Worm (Caenorhabditis elegans): Measurements from ENCODE around the gene mpk-1.

ce11 chrIII:4220864-4221263, 7.0 kb downstream of the mpk-1 start:
- TF ChIP-seq scrt-1 (GFP tag; IDR thresholded peaks at IDR 0.05): no peak
- TF ChIP-seq sea-1 (GFP tag; conservative IDR thresholded peaks at IDR 0.05): no peak
- no peak for TF ChIP-seq F13C5.2 (tag; optimal IDR thresholded peaks at IDR 0.05)
- no peak for TF ChIP-seq ama-1 (optimal IDR thresholded peaks at IDR 0.05)
- no peak for TF ChIP-seq ceh-36 (tag; optimal IDR thresholded peaks at IDR 0.05)
- no peak for TF ChIP-seq tbx-37 (GFP tag; conservative IDR thresholded peaks at IDR 0.05)
- TF ChIP-seq tra-4 (tag; optimal IDR thresholded peaks at IDR 0.05): no peak
- TF ChIP-seq flt-1 (GFP tag; IDR thresholded peaks at IDR 0.05): no peak
- TF ChIP-seq tbx-11 (GFP tag; IDR thresholded peaks at IDR 0.05): no peak
- TF ChIP-seq pes-1 (GFP tag; IDR thresholded peaks at IDR 0.05): no peak
- no peak for TF ChIP-seq hmbx-1 (tag; optimal IDR thresholded peaks at IDR 0.05)
- no peak for TF ChIP-seq B0310.2 (tag; optimal IDR thresholded peaks at IDR 0.05)
- TF ChIP-seq ceh-13 (GFP tag; optimal IDR thresholded peaks at IDR 0.05): no peak
